Worm (Caenorhabditis elegans): Measurements from ENCODE around the gene Y116F11B.17.

- TF ChIP-seq pha-4 (GFP tag; IDR thresholded peaks at IDR 0.05): no peak
- TF ChIP-seq pha-4 (tag; optimal IDR thresholded peaks at IDR 0.05): no peak
- TF ChIP-seq ces-1 (GFP tag; optimal IDR thresholded peaks at IDR 0.05): no peak
- TF ChIP-seq R02D3.7 (tag; optimal IDR thresholded peaks at IDR 0.05): no peak
- TF ChIP-seq F44E2.7 (GFP tag; IDR thresholded peaks at IDR 0.05): no peak
- no peak for TF ChIP-seq pqm-1 (tag; optimal IDR thresholded peaks at IDR 0.05)
- no peak for TF ChIP-seq F49E8.2 (tag; optimal IDR thresholded peaks at IDR 0.05; ENCODE audit: borderline replicate concordance)
- TF ChIP-seq D1046.2 (GFP tag; IDR thresholded peaks at IDR 0.05): no peak
Measured at ce11 chrV:19814833-19815232, 7.2 kb downstream of the Y116F11B.17 start, which contains the start of gene daf-28.
